Worm (Caenorhabditis elegans): ENCODE results near the gene T18D3.1.

T18D3.1 gene

ce11 chrX:12407297-12407696 lies 47.2 kb upstream of the T18D3.1 start:
- no peak for TF ChIP-seq nhr-84 (tag; optimal IDR thresholded peaks at IDR 0.05)
- peak; percentile 22 for TF ChIP-seq nhr-71 (tag; optimal IDR thresholded peaks at IDR 0.05)
- no peak for TF ChIP-seq C16A3.4 (tag; optimal IDR thresholded peaks at IDR 0.05)
- TF ChIP-seq nhr-85 (tag) = no peak
- TF ChIP-seq unc-130 (tag; optimal IDR thresholded peaks at IDR 0.05) = no peak
- peak; percentile 78 for TF ChIP-seq lin-14 (GFP tag; optimal IDR thresholded peaks at IDR 0.05)
- peak; percentile 30 for TF ChIP-seq tbx-2 (tag; optimal IDR thresholded peaks at IDR 0.05)
- TF ChIP-seq ztf-11 (tag; optimal IDR thresholded peaks at IDR 0.05) = no peak
- no peak for TF ChIP-seq rnt-1 (tag; optimal IDR thresholded peaks at IDR 0.05)
- no peak for TF ChIP-seq ceh-90 (tag; optimal IDR thresholded peaks at IDR 0.05)
- TF ChIP-seq ces-1 (GFP tag; optimal IDR thresholded peaks at IDR 0.05) = peak; percentile 78
- TF ChIP-seq ceh-63 (GFP tag; optimal IDR thresholded peaks at IDR 0.05) = no peak
- TF ChIP-seq tlp-1 (tag; optimal IDR thresholded peaks at IDR 0.05) = no peak
- no peak for TF ChIP-seq Y116A8C.19 (tag; optimal IDR thresholded peaks at IDR 0.05; ENCODE audit: borderline replicate concordance)
- TF ChIP-seq fkh-10 (GFP tag; optimal IDR thresholded peaks at IDR 0.05) = peak; percentile 83
- no peak for TF ChIP-seq unc-62 (GFP tag; optimal IDR thresholded peaks at IDR 0.05)
- no peak for TF ChIP-seq nhr-28 (tag; optimal IDR thresholded peaks at IDR 0.05)
- TF ChIP-seq jun-1 (tag; optimal IDR thresholded peaks at IDR 0.05) = no peak
- no peak for TF ChIP-seq lin-15B (tag; optimal IDR thresholded peaks at IDR 0.05)
- TF ChIP-seq lin-35 (GFP tag; optimal IDR thresholded peaks at IDR 0.05) = no peak
- TF ChIP-seq sox-4 (tag; optimal IDR thresholded peaks at IDR 0.05) = no peak
- peak; percentile 8 for TF ChIP-seq swsn-7 (tag; optimal IDR thresholded peaks at IDR 0.05)
- TF ChIP-seq egl-13 (tag; optimal IDR thresholded peaks at IDR 0.05) = no peak
- TF ChIP-seq nhr-11 (tag; optimal IDR thresholded peaks at IDR 0.05) = no peak
- no peak for TF ChIP-seq nhr-77 (tag; optimal IDR thresholded peaks at IDR 0.05)
- TF ChIP-seq nhr-76 (tag; optimal IDR thresholded peaks at IDR 0.05) = no peak
- TF ChIP-seq nhr-47 (tag; optimal IDR thresholded peaks at IDR 0.05) = peak; percentile 20
- no peak for TF ChIP-seq F16B12.6 (tag; optimal IDR thresholded peaks at IDR 0.05)

- TF ChIP-seq elt-2 (tag; optimal IDR thresholded peaks at IDR 0.05) (peak; percentile 3), aha-1 (tag; optimal IDR thresholded peaks at IDR 0.05) (no peak)
Measured at ce11 chrX:12413941-12414340, 40.6 kb upstream of the T18D3.1 start, which contains the start of gene lin-2. lin-2 (minus strand) TSS chrX:12414041.

ce11 chrX:12415832-12416231 lies 38.7 kb upstream of the T18D3.1 start:
- TF ChIP-seq lin-14 (GFP tag; optimal IDR thresholded peaks at IDR 0.05) = peak; percentile 38
- no peak for TF ChIP-seq unc-86 (tag; optimal IDR thresholded peaks at IDR 0.05)
- TF ChIP-seq ceh-63 (GFP tag; optimal IDR thresholded peaks at IDR 0.05) = no peak
- peak; percentile 15 for TF ChIP-seq rnt-1 (tag; optimal IDR thresholded peaks at IDR 0.05)
- no peak for TF ChIP-seq mef-2 (tag; optimal IDR thresholded peaks at IDR 0.05)
- no peak for TF ChIP-seq C16A3.4 (tag; optimal IDR thresholded peaks at IDR 0.05)
- no peak for TF ChIP-seq aly-2 (tag; optimal IDR thresholded peaks at IDR 0.05)
- no peak for TF ChIP-seq alr-1 (tag; optimal IDR thresholded peaks at IDR 0.05; ENCODE audit: borderline replicate concordance)
- TF ChIP-seq tlp-1 (tag; optimal IDR thresholded peaks at IDR 0.05) = no peak
- no peak for TF ChIP-seq dpl-1 (GFP tag; optimal IDR thresholded peaks at IDR 0.05)
- TF ChIP-seq aha-1 (tag; optimal IDR thresholded peaks at IDR 0.05) = no peak
- no peak for TF ChIP-seq C34B4.2 (tag; optimal IDR thresholded peaks at IDR 0.05)

- TF ChIP-seq nhr-71 (tag; optimal IDR thresholded peaks at IDR 0.05) (peak; percentile 67), nhr-90 (tag; optimal IDR thresholded peaks at IDR 0.05; ENCODE audit: poor library complexity) (peak; percentile 29), ceh-63 (GFP tag; optimal IDR thresholded peaks at IDR 0.05) (no peak), nhr-85 (tag) (peak; percentile 87), ceh-8 (GFP tag; optimal IDR thresholded peaks at IDR 0.05) (no peak), snu-23 (GFP tag; optimal IDR thresholded peaks at IDR 0.05) (peak; percentile 23), efl-1 (optimal IDR thresholded peaks at IDR 0.05) (no peak), efl-1 (GFP tag; optimal IDR thresholded peaks at IDR 0.05 in 1 of 2) (no peak), tbx-2 (tag; optimal IDR thresholded peaks at IDR 0.05) (peak; percentile 20), jun-1 (tag; optimal IDR thresholded peaks at IDR 0.05) (no peak), nhr-20 (tag; optimal IDR thresholded peaks at IDR 0.05) (peak; percentile 70), lin-14 (GFP tag; optimal IDR thresholded peaks at IDR 0.05) (peak; percentile 63), ceh-88 (GFP tag; IDR thresholded peaks at IDR 0.05) (no peak), ama-1 (optimal IDR thresholded peaks at IDR 0.05) (no peak), nhr-19 (GFP tag; conservative IDR thresholded peaks at IDR 0.05) (peak; percentile 48), elt-3 (tag; optimal IDR thresholded peaks at IDR 0.05) (peak in 3 of 6 experiments; percentile 25 to 50 (median 38)), C34B4.2 (tag; optimal IDR thresholded peaks at IDR 0.05) (no peak), xbp-1 (tag; optimal IDR thresholded peaks at IDR 0.05) (no peak), hlh-4 (tag; optimal IDR thresholded peaks at IDR 0.05) (no peak), grh-1 (GFP tag; IDR thresholded peaks at IDR 0.05) (peak; percentile 88), nhr-77 (tag; optimal IDR thresholded peaks at IDR 0.05) (no peak)
Measured at ce11 chrX:12422580-12422979, 32.0 kb upstream of the T18D3.1 start.

All from whole organism, L1 larva.